Fruit fly (Drosophila melanogaster): ENCODE results near the gene Trmt112.

Trmt112 gene

dm6 chr3L:21172527-21173253, 43.9 kb downstream of the Trmt112 start, which contains the start of the genes chb and AsnS (continued):
- TF ChIP-seq wdn (GFP tag; IDR thresholded peaks at IDR 0.05) = peak; percentile 93
- peak; percentile 12 for TF ChIP-seq CG15073 (GFP tag; optimal IDR thresholded peaks at IDR 0.05)
- peak; percentile 84 for TF ChIP-seq CG17568 (GFP tag; optimal IDR thresholded peaks at IDR 0.05)
- peak; percentile 89 for TF ChIP-seq chinmo (GFP tag; IDR thresholded peaks at IDR 0.05; ENCODE audit: partially characterized antibody)
- peak; percentile 76 for TF ChIP-seq CG7357 (GFP tag; IDR thresholded peaks at IDR 0.05)
- peak; percentile 87 for TF ChIP-seq CrebB (tag; optimal IDR thresholded peaks at IDR 0.05)
- peak; percentile 94 for TF ChIP-seq fd96Cb (tag; optimal IDR thresholded peaks at IDR 0.05)
- TF ChIP-seq Fer1 (GFP tag; optimal IDR thresholded peaks at IDR 0.05) = peak; percentile 89
- TF ChIP-seq CG17829 (tag; optimal IDR thresholded peaks at IDR 0.05) = peak; percentile 81
- TF ChIP-seq h (optimal IDR thresholded peaks at IDR 0.05) = no peak
- peak; percentile 86 for TF ChIP-seq CG12219 (GFP tag; optimal IDR thresholded peaks at IDR 0.05)
- TF ChIP-seq ftz-f1 (GFP tag; optimal IDR thresholded peaks at IDR 0.05) = no peak
- TF ChIP-seq CG12744 (GFP tag; optimal IDR thresholded peaks at IDR 0.05) = peak; percentile 17
- peak; percentile 75 for TF ChIP-seq CG16815 (GFP tag; optimal IDR thresholded peaks at IDR 0.05)
- TF ChIP-seq cad (GFP tag; optimal IDR thresholded peaks at IDR 0.05) = no peak
- TF ChIP-seq phol (tag; optimal IDR thresholded peaks at IDR 0.05) = peak; percentile 91
- TF ChIP-seq bab2 (GFP tag; optimal IDR thresholded peaks at IDR 0.05) = peak; percentile 66
- peak; percentile 84 for TF ChIP-seq Taf1 (GFP tag; IDR thresholded peaks at IDR 0.05)
- no peak for TF ChIP-seq HmgD (GFP tag; optimal IDR thresholded peaks at IDR 0.05)
- no peak for TF ChIP-seq unc-4 (GFP tag; IDR thresholded peaks at IDR 0.05; ENCODE audit: partially characterized antibody)
- peak; percentile 38 for TF ChIP-seq dmrt11E (tag; optimal IDR thresholded peaks at IDR 0.05)
- TF ChIP-seq C15 (GFP tag; IDR thresholded peaks at IDR 0.05) = peak; percentile 91
- TF ChIP-seq sens (GFP tag) = peak; percentile 95
- TF ChIP-seq CG3838 (GFP tag; optimal IDR thresholded peaks at IDR 0.05) = peak; percentile 27
- peak; percentile 52 for TF ChIP-seq zfh2 (GFP tag; optimal IDR thresholded peaks at IDR 0.05)
- peak; percentile 90 for TF ChIP-seq run (tag; optimal IDR thresholded peaks at IDR 0.05)
- TF ChIP-seq gsb (GFP tag; IDR thresholded peaks at IDR 0.05) = peak; percentile 90
- TF ChIP-seq CG7928 (GFP tag; optimal IDR thresholded peaks at IDR 0.05) = peak; percentile 52
- TF ChIP-seq gt (GFP tag; IDR thresholded peaks at IDR 0.05) = peak; percentile 58
- no peak for TF ChIP-seq wek (GFP tag; optimal IDR thresholded peaks at IDR 0.05)
- no peak for TF ChIP-seq ac (GFP tag; optimal IDR thresholded peaks at IDR 0.05)
- TF ChIP-seq Abd-B (GFP tag; optimal IDR thresholded peaks at IDR 0.05) = peak; percentile 92
- no peak for TF ChIP-seq eve (GFP tag; optimal IDR thresholded peaks at IDR 0.05)
- TF ChIP-seq sna (GFP tag; IDR thresholded peaks at IDR 0.05; ENCODE audit: partially characterized antibody) = no peak
- no peak for TF ChIP-seq amos (GFP tag; IDR thresholded peaks at IDR 0.05; ENCODE audit: partially characterized antibody)
- TF ChIP-seq nau (GFP tag; optimal IDR thresholded peaks at IDR 0.05) = peak; percentile 70
- TF ChIP-seq repo (GFP tag; optimal IDR thresholded peaks at IDR 0.05) = peak; percentile 59
- TF ChIP-seq fd3F (GFP tag; optimal IDR thresholded peaks at IDR 0.05) = peak; percentile 95
- TF ChIP-seq CG10543 (GFP tag; optimal IDR thresholded peaks at IDR 0.05) = peak; percentile 19
- peak; percentile 85 for TF ChIP-seq H2.0 (GFP tag; IDR thresholded peaks at IDR 0.05)
- peak; percentile 82 for TF ChIP-seq ara (GFP tag; IDR thresholded peaks at IDR 0.05)
- TF ChIP-seq abd-A (tag; optimal IDR thresholded peaks at IDR 0.05) = no peak
- TF ChIP-seq CG10462 (GFP tag; optimal IDR thresholded peaks at IDR 0.05) = peak; percentile 59
- TF ChIP-seq maf-S (GFP tag; optimal IDR thresholded peaks at IDR 0.05) = peak; percentile 72
- peak; percentile 73 for TF ChIP-seq CG18476 (GFP tag; optimal IDR thresholded peaks at IDR 0.05)
- peak; percentile 93 for TF ChIP-seq CG4730 (GFP tag; IDR thresholded peaks at IDR 0.05)
- TF ChIP-seq bigmax (GFP tag; optimal IDR thresholded peaks at IDR 0.05) = no peak
- TF ChIP-seq danr (GFP tag; IDR thresholded peaks at IDR 0.05) = peak; percentile 51
- TF ChIP-seq inv (GFP tag; IDR thresholded peaks at IDR 0.05; ENCODE audit: partially characterized antibody) = no peak
- TF ChIP-seq CoRest (tag; optimal IDR thresholded peaks at IDR 0.05) = peak; percentile 94
